Fruit fly (Drosophila melanogaster) whole organism, embryonic: ENCODE data around the gene Idi.
A peak's percentile ranks its signal among the peaks of the same experiment; 100 is the strongest.

ENCODE experiments used
- B-H2 ChIP-seq: fragments of 200-800 bp; sonication (Bioruptor generic); optimal IDR thresholded peaks from 2 replicates; lab custom pipeline; 2018; ENCODE audit warnings: missing biosample characterization, mild to moderate bottlenecking, missing genetic modification characterization
- CG10366 ChIP-seq: fragments of 200-800 bp; sonication (Bioruptor generic); IDR thresholded peaks from 2 replicates; pipeline ENCODE4 v1.3.6; 2022; ENCODE audit warnings: missing biosample characterization, missing genetic modification characterization
- CG11093 ChIP-seq: fragments of 200-800 bp; sonication (Bioruptor generic); IDR thresholded peaks from 3 replicates; pipeline ENCODE4 v1.3.6; 2022; ENCODE audit warnings: missing biosample characterization, missing genetic modification characterization
- CG12219 ChIP-seq: fragments of 200-800 bp; sonication (Bioruptor generic); optimal IDR thresholded peaks from 3 replicates; lab custom pipeline; 2018; ENCODE audit warnings: missing biosample characterization, mild to moderate bottlenecking, missing genetic modification characterization
- CG13424 ChIP-seq: fragments of 200-800 bp; sonication (Bioruptor generic); optimal IDR thresholded peaks from 2 replicates; lab custom pipeline; 2019; ENCODE audit warnings: missing biosample characterization, mild to moderate bottlenecking, missing genetic modification characterization, moderate library complexity
- CG13775 ChIP-seq: fragments of 200-800 bp; sonication (Bioruptor generic); optimal IDR thresholded peaks from 3 replicates; lab custom pipeline; 2017; ENCODE audit warnings: missing biosample characterization, mild to moderate bottlenecking, missing genetic modification characterization
- CG13894 ChIP-seq: fragments of 200-800 bp; sonication (Bioruptor generic); optimal IDR thresholded peaks from 3 replicates; lab custom pipeline; 2018; ENCODE audit warnings: missing biosample characterization, mild to moderate bottlenecking, missing genetic modification characterization, moderate library complexity
- CG14050 ChIP-seq: fragments of 200-800 bp; sonication (Bioruptor generic); IDR thresholded peaks from 3 replicates; pipeline ENCODE4 v1.3.6; 2022; ENCODE audit warnings: missing biosample characterization, missing genetic modification characterization
- CG15269 ChIP-seq: fragments of 200-800 bp; sonication (Bioruptor generic); optimal IDR thresholded peaks from 2 replicates; lab custom pipeline; 2018; ENCODE audit warnings: missing biosample characterization, mild to moderate bottlenecking, missing genetic modification characterization, moderate library complexity
- CG15601 ChIP-seq: fragments of 200-800 bp; sonication (Bioruptor generic); optimal IDR thresholded peaks from 3 replicates; lab custom pipeline; 2019; ENCODE audit warnings: missing biosample characterization, mild to moderate bottlenecking, missing genetic modification characterization, moderate library complexity
- CG16813 ChIP-seq: fragments of 200-800 bp; sonication (Bioruptor generic); IDR thresholded peaks from 3 replicates; pipeline ENCODE4 v1.3.6; 2022; ENCODE audit warnings: missing biosample characterization, missing genetic modification characterization; ENCODE audit not compliant: partially characterized antibody
- CG16815 ChIP-seq: fragments of 200-800 bp; sonication (Bioruptor generic); optimal IDR thresholded peaks from 3 replicates; lab custom pipeline; 2017; ENCODE audit warnings: missing biosample characterization, mild to moderate bottlenecking, missing genetic modification characterization
- CG17186 ChIP-seq: fragments of 200-800 bp; sonication (Bioruptor generic); optimal IDR thresholded peaks from 3 replicates; lab custom pipeline; 2017; ENCODE audit warnings: missing biosample characterization, missing genetic modification reagents, missing genetic modification characterization
- CG17612 ChIP-seq: fragments of 200-800 bp; sonication (Bioruptor generic); IDR thresholded peaks from 2 replicates; pipeline ENCODE4 v1.3.6; 2022; ENCODE audit warnings: missing biosample characterization, missing genetic modification characterization
- CG30403 ChIP-seq: fragments of 200-800 bp; sonication (Bioruptor generic); optimal IDR thresholded peaks from 3 replicates; lab custom pipeline; 2016; ENCODE audit warnings: missing biosample characterization, missing genetic modification characterization
- CG3065 ChIP-seq: fragments of 200-800 bp; sonication (Bioruptor generic); optimal IDR thresholded peaks from 2 replicates; lab custom pipeline; 2016; ENCODE audit warnings: missing biosample characterization, missing genetic modification characterization
- CG33213 ChIP-seq: fragments of 200-800 bp; sonication (Bioruptor generic); optimal IDR thresholded peaks from 3 replicates; lab custom pipeline; 2016; ENCODE audit warnings: missing biosample characterization, missing genetic modification characterization
- CG34376 ChIP-seq: fragments of 200-800 bp; sonication (Bioruptor generic); optimal IDR thresholded peaks from 2 replicates; lab custom pipeline; 2018; ENCODE audit warnings: missing biosample characterization, mild to moderate bottlenecking, missing genetic modification characterization
- CG42726 ChIP-seq: fragments of 200-800 bp; sonication (Bioruptor generic); IDR thresholded peaks from 2 replicates; pipeline ENCODE4 v1.3.6; 2022; ENCODE audit warnings: missing biosample characterization, missing genetic modification characterization; ENCODE audit not compliant: partially characterized antibody
- CG4707 ChIP-seq: fragments of 200-800 bp; sonication (Bioruptor generic); optimal IDR thresholded peaks from 2 replicates; lab custom pipeline; 2018; ENCODE audit warnings: missing biosample characterization, mild to moderate bottlenecking, missing genetic modification characterization, moderate library complexity
- CG5953 ChIP-seq: fragments of 200-800 bp; sonication (Bioruptor generic); IDR thresholded peaks from 2 replicates; pipeline ENCODE4 v1.3.6; 2022; ENCODE audit warnings: missing biosample characterization, missing genetic modification characterization
- CG6175 ChIP-seq: fragments of 200-800 bp; sonication (Bioruptor generic); IDR thresholded peaks from 3 replicates; pipeline ENCODE4 v1.3.6; 2022; ENCODE audit warnings: missing biosample characterization, missing genetic modification characterization
- CG6765 ChIP-seq: fragments of 200-800 bp; sonication (Bioruptor generic); optimal IDR thresholded peaks from 3 replicates; lab custom pipeline; 2017; ENCODE audit warnings: missing biosample characterization, mild to moderate bottlenecking, missing genetic modification characterization
- CG7839 ChIP-seq: fragments of 200-800 bp; sonication (Bioruptor generic); optimal IDR thresholded peaks from 3 replicates; lab custom pipeline; 2018; ENCODE audit warnings: missing biosample characterization, mild to moderate bottlenecking, missing genetic modification characterization, moderate library complexity
- CG8478 ChIP-seq: fragments of >200 bp; optimal IDR thresholded peaks from 2 replicates; lab custom pipeline; 2018
- Dbx ChIP-seq: fragments of 200-800 bp; sonication (Bioruptor generic); IDR thresholded peaks from 3 replicates; pipeline ENCODE4 v1.3.6; 2022; ENCODE audit warnings: missing biosample characterization, missing genetic modification characterization
- Dll ChIP-seq: fragments of 200-800 bp; sonication (Bioruptor generic); IDR thresholded peaks from 4 replicates; pipeline ENCODE4 v1.3.6; 2022; ENCODE audit warnings: missing biosample characterization, missing genetic modification characterization; ENCODE audit not compliant: partially characterized antibody
- Doc2 ChIP-seq: fragments of 200-800 bp; sonication (Bioruptor generic); IDR thresholded peaks from 2 replicates; pipeline ENCODE4 v1.3.6; 2022; ENCODE audit warnings: missing biosample characterization, missing genetic modification characterization
- Dref ChIP-seq: fragments of 200-800 bp; sonication (Bioruptor generic); IDR thresholded peaks from 2 replicates; pipeline ENCODE4 v1.3.6; 2022; ENCODE audit warnings: missing biosample characterization, missing genetic modification characterization
- Elba2 ChIP-seq: fragments of 200-800 bp; sonication (Bioruptor generic); optimal IDR thresholded peaks from 3 replicates; lab custom pipeline; 2016; ENCODE audit warnings: missing biosample characterization, missing genetic modification characterization
- GATAe ChIP-seq: fragments of 200-800 bp; sonication (Bioruptor generic); conservative IDR thresholded peaks from 2 replicates; pipeline ENCODE4 v1.3.6; 2022; ENCODE audit warnings: missing biosample characterization, missing genetic modification characterization
- Neu2 ChIP-seq: fragments of 200-800 bp; sonication (Bioruptor generic); optimal IDR thresholded peaks from 3 replicates; lab custom pipeline; 2016; ENCODE audit warnings: missing biosample characterization, missing genetic modification characterization, borderline replicate concordance
- NfI ChIP-seq: fragments of 200-800 bp; sonication (Bioruptor generic); optimal IDR thresholded peaks from 3 replicates; lab custom pipeline; 2018; ENCODE audit warnings: missing biosample characterization, mild to moderate bottlenecking, missing genetic modification characterization, moderate library complexity
- Optix ChIP-seq: fragments of 200-800 bp; sonication (Bioruptor generic); IDR thresholded peaks from 3 replicates; pipeline ENCODE4 v1.3.6; 2022; ENCODE audit warnings: missing biosample characterization, missing genetic modification characterization
- Six4 ChIP-seq: fragments of 200-800 bp; sonication (Bioruptor generic); optimal IDR thresholded peaks from 2 replicates; lab custom pipeline; 2016; ENCODE audit warnings: missing biosample characterization, missing genetic modification characterization
- Ssrp ChIP-seq: fragments of 200-800 bp; sonication (Bioruptor generic); optimal IDR thresholded peaks from 2 replicates; lab custom pipeline; 2018; ENCODE audit warnings: missing biosample characterization, mild to moderate bottlenecking, missing genetic modification characterization, moderate library complexity
- ac ChIP-seq: fragments of 200-800 bp; sonication (Bioruptor generic); optimal IDR thresholded peaks from 3 replicates; lab custom pipeline; 2017; ENCODE audit warnings: missing biosample characterization, mild to moderate bottlenecking, missing genetic modification characterization
- exex ChIP-seq: fragments of 200-800 bp; sonication (Bioruptor generic); optimal IDR thresholded peaks from 4 replicates; lab custom pipeline; 2018; ENCODE audit warnings: missing biosample characterization, mild to moderate bottlenecking, missing genetic modification characterization, moderate library complexity
- grn ChIP-seq: fragments of 200-800 bp; sonication (Bioruptor generic); optimal IDR thresholded peaks from 3 replicates; lab custom pipeline; 2017; ENCODE audit warnings: missing biosample characterization, missing genetic modification characterization
- ham ChIP-seq: fragments of 200-800 bp; sonication (Bioruptor generic); IDR thresholded peaks from 2 replicates; pipeline ENCODE4 v1.3.6; 2022; ENCODE audit warnings: missing biosample characterization, missing genetic modification characterization
- lab ChIP-seq: fragments of 200-800 bp; sonication (Bioruptor generic); optimal IDR thresholded peaks from 3 replicates; lab custom pipeline; 2017; ENCODE audit warnings: missing biosample characterization, missing genetic modification characterization, mild to moderate bottlenecking, moderate library complexity, missing genetic modification reagents
- mirr ChIP-seq: fragments of 200-800 bp; sonication (Bioruptor generic); optimal IDR thresholded peaks from 3 replicates; lab custom pipeline; 2018; ENCODE audit warnings: missing biosample characterization, mild to moderate bottlenecking, missing genetic modification characterization
- nmo ChIP-seq: fragments of 200-800 bp; sonication (Bioruptor generic); optimal IDR thresholded peaks from 2 replicates; lab custom pipeline; 2018; ENCODE audit warnings: missing biosample characterization, mild to moderate bottlenecking, missing genetic modification characterization, moderate library complexity
- prd ChIP-seq, 3 experiments: fragments of >200 bp in 2 of 3; fragments of 200-800 bp in 1 of 3; sonication (Bioruptor generic) in 1 of 3; optimal IDR thresholded peaks in 2 of 3; IDR thresholded peaks in 1 of 3; 2 replicates in 2 of 3; 3 replicates in 1 of 3; pipeline versions ENCODE4 v1.3.6 to Lab custom; 2017 to 2022; ENCODE audit warnings: missing biosample characterization in 1 of 3, missing genetic modification characterization in 1 of 3
- shn ChIP-seq: fragments of 200-800 bp; sonication (Bioruptor generic); optimal IDR thresholded peaks from 3 replicates; lab custom pipeline; 2016; ENCODE audit warnings: missing biosample characterization, missing genetic modification characterization
- sim ChIP-seq: fragments of 200-800 bp; sonication (Bioruptor generic); IDR thresholded peaks from 2 replicates; pipeline ENCODE4 v1.3.6; 2022; ENCODE audit warnings: missing biosample characterization, missing genetic modification characterization
- toy ChIP-seq: fragments of 200-800 bp; sonication (Bioruptor generic); IDR thresholded peaks from 2 replicates; pipeline ENCODE4 v1.3.6; 2022; ENCODE audit warnings: missing biosample characterization, missing genetic modification characterization
- vnd ChIP-seq: fragments of 200-800 bp; sonication (Bioruptor generic); IDR thresholded peaks from 3 replicates; pipeline ENCODE4 v1.3.6; 2022; ENCODE audit warnings: missing biosample characterization, missing genetic modification characterization; ENCODE audit not compliant: partially characterized antibody
- wek ChIP-seq: fragments of 200-800 bp; sonication (Bioruptor generic); optimal IDR thresholded peaks from 3 replicates; lab custom pipeline; 2018; ENCODE audit warnings: missing biosample characterization, mild to moderate bottlenecking, missing genetic modification characterization, moderate library complexity

The Idi gene

DNA sequence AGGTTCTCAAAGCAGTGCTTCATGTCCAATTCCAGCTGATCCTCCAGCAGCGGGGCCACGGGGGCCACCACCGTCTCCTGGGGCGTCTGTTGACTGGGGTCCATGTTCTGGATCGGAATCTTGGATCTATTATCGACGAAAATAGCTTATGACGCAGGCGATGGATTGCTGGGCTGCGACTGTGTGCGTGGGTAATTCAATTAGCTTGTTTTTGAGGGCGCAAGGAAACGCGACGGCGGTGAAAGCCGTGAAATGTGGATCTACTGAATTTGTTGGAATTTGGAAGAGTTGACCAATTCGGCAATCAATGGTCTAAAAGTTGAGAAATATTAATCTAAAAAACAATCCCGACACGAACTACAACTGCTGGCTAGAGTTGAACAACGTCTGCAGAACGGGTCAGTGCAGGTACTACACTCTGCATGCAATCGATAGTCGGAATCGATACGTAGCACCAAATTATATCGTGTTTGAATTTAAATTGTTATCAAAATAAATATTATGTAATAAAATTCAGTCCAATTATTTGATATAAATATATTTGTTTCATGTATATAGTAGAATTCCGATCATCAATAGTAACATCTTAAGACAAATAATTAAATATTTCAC lies 3.6 kb downstream of the Idi start, which contains the start of gene CG3308 (continued):
- TF ChIP-seq CG8478 (lab: Kevin White, UChicago) (no peak), CG16813 (GFP tag; lab: Robert Waterston, UW) (peak; percentile 84), CG11093 (GFP tag; lab: Robert Waterston, UW) (no peak), shn (no peak), CG16815 (no peak), CG10366 (GFP tag; lab: Robert Waterston, UW) (no peak), CG14050 (0 out of 3 replicates have a peak, but pooled peaks have one; percentile 10), CG3065 (GFP tag; lab: Kevin White, UChicago) (no peak)

DNA sequence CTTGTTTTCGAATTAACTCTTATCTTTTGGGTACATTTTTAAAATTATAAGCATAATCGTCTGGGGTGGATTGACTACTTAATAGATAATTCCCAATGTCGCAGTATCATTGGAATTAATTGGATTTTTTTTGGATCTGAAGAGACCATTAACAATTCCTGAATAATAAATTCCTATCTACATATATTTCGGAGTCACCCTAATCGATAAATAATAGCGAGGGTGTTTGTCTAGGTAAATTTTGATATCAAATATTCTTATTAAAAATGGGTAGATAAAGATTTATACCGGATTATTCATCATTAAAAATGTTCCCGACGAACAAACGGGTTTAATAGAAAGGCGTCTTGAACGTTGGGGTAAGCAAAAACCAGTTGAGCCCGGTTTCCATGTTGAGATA lies 4.9 kb downstream of the Idi start:
- TF ChIP-seq Neu2 (no peak), CG6175 (no peak), CG4707 (GFP tag; lab: Kevin White, UChicago) (no peak), toy (GFP tag; lab: Robert Waterston, UW) (no peak), CG30403 (GFP tag; lab: Kevin White, UChicago) (no peak), Dbx (no peak), CG15601 (tag; lab: Kevin White, UChicago) (no peak), CG42726 (no peak), ac (GFP tag; lab: Kevin White, UChicago) (no peak), wek (no peak), Elba2 (GFP tag; lab: Kevin White, UChicago) (no peak), Doc2 (GFP tag; lab: Robert Waterston, UW) (no peak), GATAe (GFP tag; lab: Robert Waterston, UW) (no peak), CG13775 (GFP tag; lab: Kevin White, UChicago) (no peak), CG33213 (GFP tag; lab: Kevin White, UChicago) (no peak), Ssrp (no peak), Dll (GFP tag; lab: Robert Waterston, UW) (no peak)
- TF ChIP-seq, all 482 proteins: peak for 0

DNA sequence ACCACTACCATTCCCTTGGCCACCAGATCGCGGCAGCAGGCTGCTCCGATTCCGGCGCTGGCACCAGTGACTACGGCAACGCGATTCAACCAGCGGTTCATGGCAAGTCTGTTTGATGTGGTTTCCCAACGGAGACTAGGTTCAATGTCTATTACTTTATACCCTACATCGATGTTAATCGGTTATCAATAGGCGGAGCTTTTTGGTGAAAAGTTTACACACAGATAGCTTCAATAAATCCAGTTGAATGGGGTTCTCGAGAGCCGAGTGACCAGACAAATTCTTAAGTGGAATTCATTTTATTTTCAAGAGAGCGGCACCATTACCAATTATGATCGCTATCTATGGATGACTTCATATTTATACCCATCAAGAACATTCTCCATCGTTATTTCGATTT lies 6.2 kb downstream of the Idi start, which contains the start of gene CG3301:
CG3301 (minus strand) TSS at position 139 of the 400 bp plus-strand sequence.
- TF ChIP-seq prd (optimal IDR thresholded peaks at IDR 0.05; lab: Kevin White, UChicago) (no peak), prd (GFP tag; IDR thresholded peaks at IDR 0.05; lab: Robert Waterston, UW) (no peak), Dref (GFP tag; lab: Robert Waterston, UW) (no peak), CG13894 (tag; lab: Kevin White, UChicago) (peak; percentile 55), mirr (GFP tag; lab: Kevin White, UChicago) (peak; percentile 65), CG34376 (GFP tag; lab: Kevin White, UChicago) (peak; percentile 67), CG17612 (GFP tag; lab: Robert Waterston, UW) (no peak), CG12219 (GFP tag; lab: Kevin White, UChicago) (no peak), CG5953 (no peak), CG13424 (no peak), Six4 (GFP tag; lab: Kevin White, UChicago) (no peak), ham (GFP tag; lab: Robert Waterston, UW) (no peak), nmo (no peak), CG7839 (no peak), vnd (peak; percentile 56), NfI (GFP tag; lab: Kevin White, UChicago) (no peak), sim (GFP tag; lab: Robert Waterston, UW) (no peak), grn (peak; percentile 92), CG6765 (GFP tag; lab: Kevin White, UChicago) (no peak), lab (GFP tag; lab: Kevin White, UChicago) (peak; percentile 12), CG17186 (GFP tag; lab: Kevin White, UChicago) (no peak), B-H2 (GFP tag; lab: Kevin White, UChicago) (peak; percentile 52), exex (peak; percentile 100), CG15269 (tag; lab: Kevin White, UChicago) (no peak), Optix (GFP tag; lab: Robert Waterston, UW) (no peak), CG15601 (tag; lab: Kevin White, UChicago) (no peak)
